Fruit fly (Drosophila melanogaster): ENCODE results near the gene CG17271.

CG17271 gene

dm6 chr3R:20784436-20785368 lies 36.9 kb downstream of the CG17271 start:
- TF ChIP-seq Dif (GFP tag; optimal IDR thresholded peaks at IDR 0.05; ENCODE audit: partially characterized antibody) = peak; percentile 62
- peak; percentile 57 for TF ChIP-seq brk (GFP tag; optimal IDR thresholded peaks at IDR 0.05)
- TF ChIP-seq dmrt93B (GFP tag; optimal IDR thresholded peaks at IDR 0.05) = no peak
- TF ChIP-seq Rel (GFP tag; optimal IDR thresholded peaks at IDR 0.05) = no peak
- TF ChIP-seq Rel (tag; optimal IDR thresholded peaks at IDR 0.05) = peak; percentile 76
- TF ChIP-seq br (GFP tag; optimal IDR thresholded peaks at IDR 0.05) = no peak
- no peak for TF ChIP-seq CG9705 (GFP tag; optimal IDR thresholded peaks at IDR 0.05)
- TF ChIP-seq Abd-B (GFP tag; optimal IDR thresholded peaks at IDR 0.05) = no peak
- TF ChIP-seq rgr (GFP tag; optimal IDR thresholded peaks at IDR 0.05) = no peak
- TF ChIP-seq Sp1 (GFP tag; optimal IDR thresholded peaks at IDR 0.05) = peak; percentile 44
- peak; percentile 7 to 62 for TF ChIP-seq dl (GFP tag; optimal IDR thresholded peaks at IDR 0.05; ENCODE audit: insufficient read depth in 1 of 2, partially characterized antibody in 2 of 2)
- TF ChIP-seq CrebA (GFP tag; optimal IDR thresholded peaks at IDR 0.05; ENCODE audit: borderline replicate concordance) = peak; percentile 48
- peak; percentile 94 for TF ChIP-seq psq (GFP tag; optimal IDR thresholded peaks at IDR 0.05)
- TF ChIP-seq Hnf4 (GFP tag; optimal IDR thresholded peaks at IDR 0.05) = no peak
- TF ChIP-seq Vsx2 (GFP tag; optimal IDR thresholded peaks at IDR 0.05; ENCODE audit: partially characterized antibody) = peak; percentile 53
- TF ChIP-seq pan (optimal IDR thresholded peaks at IDR 0.05) = no peak
- TF ChIP-seq lola (GFP tag; optimal IDR thresholded peaks at IDR 0.05) = peak; percentile 75
- no peak for TF ChIP-seq Jra (GFP tag; optimal IDR thresholded peaks at IDR 0.05)
- peak; percentile 97 for TF ChIP-seq Dfd (GFP tag; optimal IDR thresholded peaks at IDR 0.05)
- peak; percentile 1 for TF ChIP-seq HLH106 (tag; optimal IDR thresholded peaks at IDR 0.05)
- TF ChIP-seq OdsH (GFP tag; optimal IDR thresholded peaks at IDR 0.05) = peak; percentile 17

dm6 chr3R:20783714-20784435 lies 37.8 kb downstream of the CG17271 start:
- TF ChIP-seq pan (optimal IDR thresholded peaks at IDR 0.05) (no peak), tai (GFP tag; optimal IDR thresholded peaks at IDR 0.05) (peak; percentile 20), Sp1 (GFP tag; optimal IDR thresholded peaks at IDR 0.05) (peak; percentile 52), Dif (GFP tag; optimal IDR thresholded peaks at IDR 0.05; ENCODE audit: partially characterized antibody) (peak; percentile 68), Myc (optimal IDR thresholded peaks at IDR 0.05) (no peak), sage (GFP tag; optimal IDR thresholded peaks at IDR 0.05) (peak; percentile 43), Hr78 (GFP tag; optimal IDR thresholded peaks at IDR 0.05) (peak; percentile 65), Dfd (GFP tag; optimal IDR thresholded peaks at IDR 0.05) (no peak), woc (GFP tag; optimal IDR thresholded peaks at IDR 0.05) (peak; percentile 8), ey (GFP tag; optimal IDR thresholded peaks at IDR 0.05) (peak; percentile 32), foxo (GFP tag; optimal IDR thresholded peaks at IDR 0.05) (peak; percentile 5 to 73), dmrt93B (GFP tag; optimal IDR thresholded peaks at IDR 0.05) (no peak), usp (GFP tag; optimal IDR thresholded peaks at IDR 0.05) (no peak), dl (GFP tag; optimal IDR thresholded peaks at IDR 0.05; ENCODE audit: insufficient read depth in 1 of 2, partially characterized antibody in 2 of 2) (peak in 1 of 2 experiments; percentile 35), psq (GFP tag; optimal IDR thresholded peaks at IDR 0.05) (peak; percentile 93), CG32264 (GFP tag; optimal IDR thresholded peaks at IDR 0.05) (peak; percentile 27), jim (GFP tag; optimal IDR thresholded peaks at IDR 0.05) (peak; percentile 43), brk (GFP tag; optimal IDR thresholded peaks at IDR 0.05) (no peak), Abd-B (GFP tag; optimal IDR thresholded peaks at IDR 0.05) (peak; percentile 72), OdsH (GFP tag; optimal IDR thresholded peaks at IDR 0.05) (peak; percentile 53), CrebA (GFP tag; optimal IDR thresholded peaks at IDR 0.05; ENCODE audit: borderline replicate concordance) (peak; percentile 77), Vsx2 (GFP tag; optimal IDR thresholded peaks at IDR 0.05; ENCODE audit: partially characterized antibody) (peak; percentile 15), fru (GFP tag; optimal IDR thresholded peaks at IDR 0.05) (peak; percentile 65), Jra (GFP tag; optimal IDR thresholded peaks at IDR 0.05) (peak; percentile 44), Hnf4 (GFP tag; optimal IDR thresholded peaks at IDR 0.05) (peak; percentile 56), GATAd (GFP tag; optimal IDR thresholded peaks at IDR 0.05) (peak; percentile 27), sv (GFP tag; optimal IDR thresholded peaks at IDR 0.05) (no peak), h (GFP tag; optimal IDR thresholded peaks at IDR 0.05) (peak; percentile 67), br (GFP tag; optimal IDR thresholded peaks at IDR 0.05) (peak; percentile 52), CG9705 (GFP tag; optimal IDR thresholded peaks at IDR 0.05) (no peak), rgr (GFP tag; optimal IDR thresholded peaks at IDR 0.05) (peak; percentile 65), Hr83 (GFP tag; optimal IDR thresholded peaks at IDR 0.05; ENCODE audit: poor library complexity, severe bottlenecking) (peak; percentile 81), N (GFP tag; optimal IDR thresholded peaks at IDR 0.05) (peak; percentile 86), lola (GFP tag; optimal IDR thresholded peaks at IDR 0.05) (no peak), Rel (GFP tag; optimal IDR thresholded peaks at IDR 0.05) (peak; percentile 24), Rel (tag; optimal IDR thresholded peaks at IDR 0.05) (peak; percentile 72), dsf (GFP tag; optimal IDR thresholded peaks at IDR 0.05; ENCODE audit: borderline replicate concordance) (no peak), Mio (GFP tag; optimal IDR thresholded peaks at IDR 0.05) (no peak)

Measured in whole organism, wandering third instar larva.